Fruit fly (Drosophila melanogaster): ENCODE results near the gene Aplip1.

Gene Aplip1

dm6 chr3L:1152540-1153348 lies 43.4 kb upstream of the Aplip1 start (continued):
- TF ChIP-seq CG18599 (GFP tag; optimal IDR thresholded peaks at IDR 0.05) (no peak), caup (GFP tag; optimal IDR thresholded peaks at IDR 0.05; ENCODE audit: severe bottlenecking) (no peak), abd-A (tag; optimal IDR thresholded peaks at IDR 0.05) (peak; percentile 94), pum (GFP tag; optimal IDR thresholded peaks at IDR 0.05) (no peak), CG30431 (GFP tag; optimal IDR thresholded peaks at IDR 0.05) (no peak), hkb (optimal IDR thresholded peaks at IDR 0.05) (no peak), hkb (GFP tag; IDR thresholded peaks at IDR 0.05) (0 out of 2 replicates have a peak, but pooled peaks have one; percentile 36), D19B (GFP tag; optimal IDR thresholded peaks at IDR 0.05) (peak; percentile 88), odd (GFP tag; optimal IDR thresholded peaks at IDR 0.05) (no peak), Lhr (GFP tag; optimal IDR thresholded peaks at IDR 0.05) (no peak), bab2 (GFP tag; optimal IDR thresholded peaks at IDR 0.05) (peak; percentile 27), CG17359 (tag; optimal IDR thresholded peaks at IDR 0.05) (peak; percentile 0), sob (GFP tag; IDR thresholded peaks at IDR 0.05) (peak; percentile 34; the same call in 1 of the 2 replicates), CG11504 (tag; optimal IDR thresholded peaks at IDR 0.05) (peak; percentile 12), Nf-YC (tag; optimal IDR thresholded peaks at IDR 0.05) (no peak), vnd (GFP tag; IDR thresholded peaks at IDR 0.05; ENCODE audit: partially characterized antibody) (no peak), Hmr (GFP tag; optimal IDR thresholded peaks at IDR 0.05) (peak; percentile 28), CG8478 (optimal IDR thresholded peaks at IDR 0.05) (no peak), CG8765 (GFP tag; IDR thresholded peaks at IDR 0.05) (no peak), CG3163 (GFP tag; optimal IDR thresholded peaks at IDR 0.05) (no peak), Abd-B (GFP tag; optimal IDR thresholded peaks at IDR 0.05) (peak; percentile 23), CG15269 (tag; optimal IDR thresholded peaks at IDR 0.05) (peak; percentile 0), zen (tag; optimal IDR thresholded peaks at IDR 0.05) (no peak), Vsx1 (GFP tag; optimal IDR thresholded peaks at IDR 0.05) (peak; percentile 25), HmgZ (tag; optimal IDR thresholded peaks at IDR 0.05) (no peak), CG14441 (GFP tag; IDR thresholded peaks at IDR 0.05) (peak; percentile 60), Camta (GFP tag; optimal IDR thresholded peaks at IDR 0.05) (no peak), Meics (GFP tag; optimal IDR thresholded peaks at IDR 0.05) (peak; percentile 22), CG9932 (GFP tag; IDR thresholded peaks at IDR 0.05) (peak; percentile 35; the same call in 1 of the 2 replicates), CG42726 (GFP tag; IDR thresholded peaks at IDR 0.05; ENCODE audit: partially characterized antibody) (no peak), CG30403 (GFP tag; optimal IDR thresholded peaks at IDR 0.05) (peak; percentile 20), Med (GFP tag) (peak; percentile 81), cwo (GFP tag; optimal IDR thresholded peaks at IDR 0.05) (peak; percentile 66), sens (GFP tag) (peak; percentile 52), Sox102F (GFP tag; optimal IDR thresholded peaks at IDR 0.05) (peak; percentile 28), chn (GFP tag; optimal IDR thresholded peaks at IDR 0.05) (no peak), CG31388 (GFP tag; optimal IDR thresholded peaks at IDR 0.05) (no peak), CG15479 (GFP tag; optimal IDR thresholded peaks at IDR 0.05) (no peak), CG7786 (GFP tag; optimal IDR thresholded peaks at IDR 0.05) (no peak), Hand (GFP tag; optimal IDR thresholded peaks at IDR 0.05) (no peak), CG6689 (GFP tag; IDR thresholded peaks at IDR 0.05) (0 out of 2 replicates have a peak, but pooled peaks have one; percentile 9), sd (tag; optimal IDR thresholded peaks at IDR 0.05) (peak; percentile 84), lov (optimal IDR thresholded peaks at IDR 0.05) (no peak), lov (GFP tag; IDR thresholded peaks at IDR 0.05) (0 out of 3 replicates have a peak, but pooled peaks have one; percentile 57), CG6683 (GFP tag; optimal IDR thresholded peaks at IDR 0.05) (no peak), NC2β (GFP tag; optimal IDR thresholded peaks at IDR 0.05) (no peak), CG13894 (tag; optimal IDR thresholded peaks at IDR 0.05) (peak; percentile 20), Hey (tag; optimal IDR thresholded peaks at IDR 0.05) (no peak), sim (GFP tag; IDR thresholded peaks at IDR 0.05) (no peak)

All from whole organism, embryonic.